Worm (Caenorhabditis elegans): ENCODE data around the gene nhr-211.

The nhr-211 gene

ce11 chrV:525040-525439 is 38.3 kb downstream of the nhr-211 start, which contains the start of gene R11G11.16:
Gene R11G11.16 (minus strand): TSS chrV:525140.
- no peak for TF ChIP-seq aly-1 (tag; optimal IDR thresholded peaks at IDR 0.05)
- TF ChIP-seq ets-7 (tag; optimal IDR thresholded peaks at IDR 0.05), result no peak
- TF ChIP-seq hmbx-1 (tag; optimal IDR thresholded peaks at IDR 0.05), result no peak
- TF ChIP-seq tra-4 (tag; optimal IDR thresholded peaks at IDR 0.05), result no peak
- TF ChIP-seq sea-1 (GFP tag; conservative IDR thresholded peaks at IDR 0.05), result no peak
- TF ChIP-seq B0310.2 (tag; optimal IDR thresholded peaks at IDR 0.05), result no peak
- TF ChIP-seq scrt-1 (GFP tag; IDR thresholded peaks at IDR 0.05), result no peak
- TF ChIP-seq ceh-36 (tag; optimal IDR thresholded peaks at IDR 0.05), result no peak

ce11 chrV:527602-528001 is 40.8 kb downstream of the nhr-211 start, which contains the start of gene srw-108:
Gene srw-108 (plus strand): TSS chrV:527902.
- no peak for TF ChIP-seq ama-1 (optimal IDR thresholded peaks at IDR 0.05)
- TF ChIP-seq tbx-37 (GFP tag; conservative IDR thresholded peaks at IDR 0.05), result no peak
- TF ChIP-seq ets-7 (tag; optimal IDR thresholded peaks at IDR 0.05), result no peak
- no peak for TF ChIP-seq ceh-13 (GFP tag; optimal IDR thresholded peaks at IDR 0.05)
- TF ChIP-seq F13C5.2 (tag; optimal IDR thresholded peaks at IDR 0.05), result no peak
- no peak for TF ChIP-seq sea-1 (GFP tag; conservative IDR thresholded peaks at IDR 0.05)
- no peak for TF ChIP-seq aly-1 (tag; optimal IDR thresholded peaks at IDR 0.05)
- TF ChIP-seq B0310.2 (tag; optimal IDR thresholded peaks at IDR 0.05), result no peak
- TF ChIP-seq scrt-1 (GFP tag; IDR thresholded peaks at IDR 0.05), result no peak
- TF ChIP-seq tbx-11 (GFP tag; IDR thresholded peaks at IDR 0.05), result no peak
- no peak for TF ChIP-seq hnd-1 (tag; optimal IDR thresholded peaks at IDR 0.05)
- no peak for TF ChIP-seq flt-1 (GFP tag; IDR thresholded peaks at IDR 0.05)
- TF ChIP-seq hmbx-1 (tag; optimal IDR thresholded peaks at IDR 0.05), result no peak

- TF ChIP-seq hmbx-1 (tag; optimal IDR thresholded peaks at IDR 0.05), result no peak
- no peak for TF ChIP-seq ets-7 (tag; optimal IDR thresholded peaks at IDR 0.05)
- no peak for TF ChIP-seq ceh-13 (GFP tag; optimal IDR thresholded peaks at IDR 0.05)
- no peak for TF ChIP-seq tbx-11 (GFP tag; IDR thresholded peaks at IDR 0.05)
- no peak for TF ChIP-seq ceh-36 (tag; optimal IDR thresholded peaks at IDR 0.05)
- no peak for TF ChIP-seq tra-4 (tag; optimal IDR thresholded peaks at IDR 0.05)
- no peak for TF ChIP-seq sea-1 (GFP tag; conservative IDR thresholded peaks at IDR 0.05)
- TF ChIP-seq B0310.2 (tag; optimal IDR thresholded peaks at IDR 0.05), result no peak
- TF ChIP-seq F13C5.2 (tag; optimal IDR thresholded peaks at IDR 0.05), result no peak
- TF ChIP-seq hmg-4 (GFP tag; optimal IDR thresholded peaks at IDR 0.05), result no peak
- TF ChIP-seq hnd-1 (tag; optimal IDR thresholded peaks at IDR 0.05), result no peak
- no peak for TF ChIP-seq scrt-1 (GFP tag; IDR thresholded peaks at IDR 0.05)
Observed at ce11 chrV:532046-532445, 45.3 kb downstream of the nhr-211 start, which contains the start of gene nhr-58. Gene nhr-58 (plus strand): TSS chrV:532259.

ce11 chrV:534176-534575 is 47.4 kb downstream of the nhr-211 start, which contains the start of gene nhr-132:
Gene nhr-132 (plus strand): TSS chrV:534446.
- TF ChIP-seq ceh-13 (GFP tag; optimal IDR thresholded peaks at IDR 0.05) (no peak), hnd-1 (tag; optimal IDR thresholded peaks at IDR 0.05) (no peak), tbx-37 (GFP tag; conservative IDR thresholded peaks at IDR 0.05) (no peak)

ce11 chrV:536571-536970 is 49.8 kb downstream of the nhr-211 start, which contains the start of gene C14C6.5:
Gene C14C6.5 (plus strand): TSS chrV:536628.
- no peak for TF ChIP-seq tra-4 (tag; optimal IDR thresholded peaks at IDR 0.05)
- TF ChIP-seq pes-1 (GFP tag; IDR thresholded peaks at IDR 0.05), result no peak
- no peak for TF ChIP-seq tbx-37 (GFP tag; conservative IDR thresholded peaks at IDR 0.05)
- TF ChIP-seq ceh-36 (tag; optimal IDR thresholded peaks at IDR 0.05), result no peak
- TF ChIP-seq hmbx-1 (tag; optimal IDR thresholded peaks at IDR 0.05), result no peak
- no peak for TF ChIP-seq ets-7 (tag; optimal IDR thresholded peaks at IDR 0.05)
- no peak for TF ChIP-seq flt-1 (GFP tag; IDR thresholded peaks at IDR 0.05)
- no peak for TF ChIP-seq ceh-13 (GFP tag; optimal IDR thresholded peaks at IDR 0.05)
- TF ChIP-seq ama-1 (optimal IDR thresholded peaks at IDR 0.05), result no peak
- TF ChIP-seq hmg-4 (GFP tag; optimal IDR thresholded peaks at IDR 0.05), result no peak
- TF ChIP-seq scrt-1 (GFP tag; IDR thresholded peaks at IDR 0.05), result no peak
- TF ChIP-seq aly-1 (tag; optimal IDR thresholded peaks at IDR 0.05), result no peak
- no peak for TF ChIP-seq sea-1 (GFP tag; conservative IDR thresholded peaks at IDR 0.05)
- no peak for TF ChIP-seq F13C5.2 (tag; optimal IDR thresholded peaks at IDR 0.05)
- no peak for TF ChIP-seq tbx-11 (GFP tag; IDR thresholded peaks at IDR 0.05)

Data from whole organism, early embryonic.